Worm (Caenorhabditis elegans) whole organism, L4 larva: ENCODE results near the gene ZK105.13.

Experiments
- egl-27 ChIP-seq: sonication (generic microtip); optimal IDR thresholded peaks from 3 replicates; lab custom pipeline; 2017; ENCODE audit warnings: missing biosample characterization, missing genetic modification reagents, missing genetic modification characterization
- fos-1 ChIP-seq: fragments of 150-350 bp; optimal IDR thresholded peaks from 2 replicates; lab custom pipeline; 2014; ENCODE audit warnings: missing biosample characterization, missing genetic modification characterization

DNA sequence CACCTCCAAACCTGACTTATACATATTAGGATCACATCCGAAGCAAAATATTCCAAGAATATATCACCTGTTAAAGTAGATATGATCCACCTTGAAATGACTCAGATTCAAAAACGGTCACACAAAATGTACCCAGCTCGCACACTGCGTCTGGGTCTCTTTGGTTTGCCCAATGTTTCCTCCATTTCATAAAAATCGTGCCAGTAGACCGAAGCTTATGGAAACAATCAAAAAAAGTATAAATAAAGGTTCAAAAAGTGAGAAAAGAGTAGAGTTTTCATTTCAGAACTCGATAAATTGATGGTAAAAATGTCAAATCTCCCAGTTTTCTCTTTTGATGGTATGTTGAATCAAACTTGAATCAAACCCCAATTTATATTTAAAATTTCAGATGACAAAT lies 24.7 kb upstream of the ZK105.13 start, which contains the start of gene srr-9:
- TF ChIP-seq egl-27 (tag; lab: Kevin White, UChicago) (no peak), fos-1 (no peak)
